Worm (Caenorhabditis elegans) whole organism, midembryonic: ENCODE measurements around the gene ugt-41.

Experiments
- T22C8.4 ChIP-seq: fragments of 200-800 bp; sonication (Bioruptor generic); IDR thresholded peaks from 2 replicates; pipeline ENCODE4 v1.3.6; 2022; ENCODE audit warnings: missing genetic modification characterization, missing compliant biosample characterization
- flt-1 ChIP-seq: fragments of 200-800 bp; sonication (Bioruptor generic); IDR thresholded peaks from 2 replicates; pipeline ENCODE4 v1.3.6; 2022; ENCODE audit warnings: missing genetic modification characterization, missing compliant biosample characterization
- klf-2 ChIP-seq: fragments of 200-800 bp; sonication (Bioruptor generic); conservative IDR thresholded peaks from 2 replicates; pipeline ENCODE4 v1.3.6; 2022; ENCODE audit warnings: missing genetic modification reagents, missing genetic modification characterization, missing compliant biosample characterization
- tab-1 ChIP-seq: fragments of 200-800 bp; sonication (Bioruptor generic); IDR thresholded peaks from 2 replicates; pipeline ENCODE4 v1.3.6; 2022; ENCODE audit warnings: missing genetic modification characterization, missing compliant biosample characterization
- ztf-23 ChIP-seq: fragments of 200-800 bp; sonication (Bioruptor generic); IDR thresholded peaks from 2 replicates; pipeline ENCODE4 v1.3.6; 2022; ENCODE audit warnings: missing genetic modification reagents, missing genetic modification characterization, missing compliant biosample characterization

- no peak for TF ChIP-seq tab-1
- no peak for TF ChIP-seq klf-2
- TF ChIP-seq T22C8.4 (GFP tag; lab: Robert Waterston, UW) = no peak
- TF ChIP-seq ztf-23 (GFP tag; lab: Robert Waterston, UW) = no peak
- TF ChIP-seq flt-1 = no peak
Observed at ce11 chrV:7130974-7131373, 32.4 kb downstream of the ugt-41 start, which contains the start of gene srx-36.
